Worm (Caenorhabditis elegans) whole organism, young adult: ENCODE results near the gene lec-7.
A peak's percentile ranks its signal among the peaks of the same experiment; 100 is the strongest.

Experiments
- B0035.1 ChIP-seq: sonication (generic microtip); optimal IDR thresholded peaks from 2 replicates; lab custom pipeline; 2016; ENCODE audit warnings: missing genetic modification characterization, mild to moderate bottlenecking, missing compliant biosample characterization, missing genotype, missing genetic modification reagents
- ama-1 ChIP-seq, 3 experiments: fragments of 150-350 bp in 1 of 3; sonication (generic microtip) in 2 of 3; optimal IDR thresholded peaks; 2 replicates each; lab custom pipeline; 2014 to 2018; ENCODE audit warnings: missing biosample characterization in 2 of 3, missing genetic modification characterization in 2 of 3, missing genetic modification reagents in 2 of 3
- aptf-2 ChIP-seq: fragments of 200-800 bp; sonication (Bioruptor generic); conservative IDR thresholded peaks from 2 replicates; pipeline ENCODE4 v1.3.6; 2022; ENCODE audit warnings: missing genetic modification reagents, missing genetic modification characterization, missing compliant biosample characterization
- attf-6 ChIP-seq: fragments of 200-800 bp; sonication (Bioruptor generic); IDR thresholded peaks from 2 replicates; pipeline ENCODE4 v1.3.6; 2022; ENCODE audit warnings: missing genetic modification reagents, missing genetic modification characterization, missing compliant biosample characterization
- efl-1 ChIP-seq: fragments of 150-350 bp; optimal IDR thresholded peaks from 2 replicates; lab custom pipeline; 2014; ENCODE audit warnings: missing biosample characterization, missing genetic modification reagents, missing genetic modification characterization
- egl-44 ChIP-seq: fragments of 200-800 bp; sonication (Bioruptor generic); IDR thresholded peaks from 2 replicates; pipeline ENCODE4 v1.3.6; 2022; ENCODE audit warnings: missing genetic modification reagents, missing genetic modification characterization, missing compliant biosample characterization
- hsf-1 ChIP-seq: fragments of 200-800 bp; sonication (Bioruptor generic); IDR thresholded peaks from 2 replicates; pipeline ENCODE4 v1.3.6; 2022; ENCODE audit warnings: missing genetic modification reagents, missing genetic modification characterization, missing compliant biosample characterization
- let-526 ChIP-seq: fragments of 200-800 bp; sonication (Bioruptor generic); IDR thresholded peaks from 2 replicates; pipeline ENCODE4 v1.3.6; 2022; ENCODE audit warnings: missing genetic modification reagents, missing genetic modification characterization, missing compliant biosample characterization
- nhr-179 ChIP-seq: sonication (generic microtip); optimal IDR thresholded peaks from 2 replicates; lab custom pipeline; 2016; ENCODE audit warnings: mild to moderate bottlenecking, missing genetic modification characterization, missing compliant biosample characterization
- rcor-1 ChIP-seq: fragments of 200-800 bp; sonication (Bioruptor generic); IDR thresholded peaks from 2 replicates; pipeline ENCODE4 v1.3.6; 2022; ENCODE audit warnings: missing genetic modification reagents, missing genetic modification characterization, missing compliant biosample characterization
- snpc-3.4 ChIP-seq: sonication (generic microtip); optimal IDR thresholded peaks from 2 replicates; lab custom pipeline; 2017; ENCODE audit warnings: missing genetic modification characterization, mild to moderate bottlenecking, missing compliant biosample characterization, antibody characterized with exemption, moderate library complexity, missing genotype, missing genetic modification reagents
- snpc-4 ChIP-seq, 5 experiments: fragments of 150-350 bp in 1 of 5; sonication (generic microtip) in 4 of 5; optimal IDR thresholded peaks; 2 replicates each; lab custom pipeline; 2014 to 2018; ENCODE audit warnings: missing genetic modification characterization in 5 of 5, missing biosample characterization in 3 of 5, antibody characterized with exemption in 2 of 5, mild to moderate bottlenecking in 2 of 5, missing compliant biosample characterization in 2 of 5, missing genotype in 2 of 5, moderate library complexity in 2 of 5, missing genetic modification reagents in 1 of 5
- unc-130 ChIP-seq: sonication (generic microtip); optimal IDR thresholded peaks from 2 replicates; lab custom pipeline; 2016; ENCODE audit warnings: missing genetic modification reagents, missing genetic modification characterization, missing compliant biosample characterization
- unc-62 ChIP-seq: fragments of 150-350 bp; optimal IDR thresholded peaks from 2 replicates; lab custom pipeline; 2014; ENCODE audit warnings: missing biosample characterization, missing genetic modification reagents, missing genetic modification characterization

- TF ChIP-seq efl-1 (GFP tag; lab: Kevin White, UChicago) (peak; percentile 90), nhr-179 (tag; lab: Kevin White, UChicago) (no peak), let-526 (GFP tag; lab: Robert Waterston, UW) (no peak), B0035.1 (tag; lab: Kevin White, UChicago) (no peak), attf-6 (no peak), snpc-3.4 (tag; lab: Kevin White, UChicago) (no peak), unc-130 (no peak), aptf-2 (GFP tag; lab: Robert Waterston, UW) (peak; percentile 100), ama-1 (optimal IDR thresholded peaks at IDR 0.05; lab: Kevin White, UChicago) (no peak), ama-1 (GFP tag; optimal IDR thresholded peaks at IDR 0.05; lab: Kevin White, UChicago) (no peak), snpc-4 (GFP tag; optimal IDR thresholded peaks at IDR 0.05; lab: Kevin White, UChicago) (no peak), snpc-4 (tag; optimal IDR thresholded peaks at IDR 0.05; lab: Kevin White, UChicago) (no peak), egl-44 (no peak), unc-62 (GFP tag; lab: Kevin White, UChicago) (no peak), rcor-1 (GFP tag; lab: Robert Waterston, UW) (no peak), hsf-1 (GFP tag; lab: Robert Waterston, UW) (peak; percentile 63)
These were observed 32.0 kb downstream of the lec-7 start, which contains the start of gene mrp-4 for ce11 chrX:9883837-9884324.
